Worm (Caenorhabditis elegans) whole organism, midembryonic: ENCODE measurements around the gene mig-32.

Source experiments
- T22C8.4 ChIP-seq: fragments of 200-800 bp; sonication (Bioruptor generic); IDR thresholded peaks from 2 replicates; pipeline ENCODE4 v1.3.6; 2022; ENCODE audit warnings: missing genetic modification characterization, missing compliant biosample characterization
- cog-1 ChIP-seq: sonication (generic microtip); optimal IDR thresholded peaks from 2 replicates; lab custom pipeline; 2016; ENCODE audit warnings: missing genetic modification characterization, missing compliant biosample characterization
- flt-1 ChIP-seq: fragments of 200-800 bp; sonication (Bioruptor generic); IDR thresholded peaks from 2 replicates; pipeline ENCODE4 v1.3.6; 2022; ENCODE audit warnings: missing genetic modification characterization, missing compliant biosample characterization
- klf-2 ChIP-seq: fragments of 200-800 bp; sonication (Bioruptor generic); conservative IDR thresholded peaks from 2 replicates; pipeline ENCODE4 v1.3.6; 2022; ENCODE audit warnings: missing genetic modification reagents, missing genetic modification characterization, missing compliant biosample characterization
- med-1 ChIP-seq: sonication (generic microtip); optimal IDR thresholded peaks from 2 replicates; lab custom pipeline; 2017; ENCODE audit warnings: missing genetic modification characterization, mild to moderate bottlenecking, missing compliant biosample characterization, antibody characterized with exemption, missing genetic modification reagents; ENCODE audit not compliant: insufficient read depth
- ref-1 ChIP-seq: fragments of 200-800 bp; sonication (Bioruptor generic); conservative IDR thresholded peaks from 2 replicates; pipeline ENCODE4 v1.3.6; 2022; ENCODE audit warnings: missing genetic modification reagents, missing genetic modification characterization, missing compliant biosample characterization
- tab-1 ChIP-seq: fragments of 200-800 bp; sonication (Bioruptor generic); IDR thresholded peaks from 2 replicates; pipeline ENCODE4 v1.3.6; 2022; ENCODE audit warnings: missing genetic modification characterization, missing compliant biosample characterization
- ztf-23 ChIP-seq: fragments of 200-800 bp; sonication (Bioruptor generic); IDR thresholded peaks from 2 replicates; pipeline ENCODE4 v1.3.6; 2022; ENCODE audit warnings: missing genetic modification reagents, missing genetic modification characterization, missing compliant biosample characterization
- ztf-29 ChIP-seq: fragments of 200-800 bp; sonication (Bioruptor generic); IDR thresholded peaks from 2 replicates; pipeline ENCODE4 v1.3.6; 2022; ENCODE audit warnings: missing genetic modification reagents, missing genetic modification characterization, missing compliant biosample characterization

mig-32 gene

DNA sequence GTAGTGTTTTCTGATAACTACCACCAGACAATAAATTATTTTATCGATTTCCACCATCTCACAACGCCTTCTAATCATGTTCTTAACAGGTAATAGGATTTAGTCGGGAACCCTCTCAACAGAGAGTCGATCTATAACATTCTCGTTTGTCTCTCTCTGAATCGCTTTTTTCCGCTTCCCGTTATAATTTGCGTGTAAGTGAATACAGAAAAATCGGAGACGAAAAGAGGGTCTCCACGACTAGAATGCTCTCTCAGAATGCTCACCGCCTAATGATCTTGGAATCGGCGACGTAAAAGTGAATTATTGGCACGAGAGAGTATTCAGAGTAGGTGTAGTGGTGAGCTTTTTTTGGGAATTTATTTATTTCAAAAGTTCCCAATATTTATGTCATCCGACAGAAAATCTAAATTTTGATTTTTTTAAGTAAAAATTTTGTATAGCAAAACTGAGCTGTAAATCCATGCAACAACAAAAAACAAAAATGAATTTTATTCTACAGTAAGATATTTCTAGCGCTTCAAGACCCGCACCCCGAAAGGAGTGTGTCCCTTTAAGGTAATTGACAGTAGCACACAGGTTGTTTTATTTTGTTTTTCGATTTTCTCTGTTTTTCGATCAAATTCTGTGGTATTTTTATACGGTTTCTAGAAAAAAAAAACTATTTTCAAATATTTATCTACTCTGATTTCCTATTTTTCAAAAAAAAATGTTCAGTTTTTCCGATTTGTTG, 34.9 kb upstream of the mig-32 start:
- TF ChIP-seq klf-2 (GFP tag; lab: Robert Waterston, UW) (no peak), tab-1 (GFP tag; lab: Robert Waterston, UW) (no peak), T22C8.4 (GFP tag; lab: Robert Waterston, UW) (no peak), ztf-29 (no peak), cog-1 (tag; lab: Kevin White, UChicago) (no peak), ztf-23 (no peak), flt-1 (no peak), ref-1 (GFP tag; lab: Robert Waterston, UW) (no peak), med-1 (no peak)

DNA sequence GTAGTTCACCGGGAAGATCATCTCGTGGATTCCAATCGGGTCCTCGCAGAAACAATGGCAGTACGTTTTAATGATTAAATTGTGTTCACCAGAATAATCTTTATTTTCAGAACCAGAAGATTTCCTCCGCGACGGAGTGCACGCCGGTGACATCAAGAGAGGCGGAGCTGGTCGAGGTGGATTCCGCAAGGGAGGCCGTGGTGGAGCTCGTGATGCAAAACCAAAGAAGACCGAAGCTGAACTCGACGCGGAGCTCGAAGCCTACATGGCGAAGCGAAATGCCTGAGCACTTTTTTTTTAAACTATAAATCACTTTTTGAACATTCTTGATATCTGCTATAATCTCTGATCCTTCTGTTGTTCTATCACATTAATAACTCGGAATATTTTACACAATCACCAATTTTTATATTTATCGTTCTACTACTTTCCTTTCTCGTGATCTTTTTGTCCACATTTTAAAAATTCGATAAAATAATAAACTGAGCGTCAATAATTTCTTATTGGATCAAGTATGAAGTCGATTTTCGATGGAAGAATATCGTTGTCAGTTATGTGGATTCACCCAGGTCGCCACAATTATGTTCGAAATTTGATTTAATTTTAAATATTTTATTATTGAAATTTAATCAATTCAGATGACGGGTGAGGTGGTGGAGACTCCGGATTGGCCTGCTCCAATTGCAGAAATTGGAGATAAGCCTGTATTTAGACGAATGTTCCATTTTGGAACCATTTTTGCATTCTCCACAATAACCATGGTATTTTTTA, 32.5 kb upstream of the mig-32 start, which contains the start of gene dhhc-6:
TSS of gene dhhc-6 (plus strand) at position 639 of the 771 bp plus-strand sequence.
- no peak for TF ChIP-seq klf-2 (GFP tag; lab: Robert Waterston, UW)
- TF ChIP-seq flt-1 = 0 out of 2 replicates have a peak, but pooled peaks have one; percentile 11

DNA sequence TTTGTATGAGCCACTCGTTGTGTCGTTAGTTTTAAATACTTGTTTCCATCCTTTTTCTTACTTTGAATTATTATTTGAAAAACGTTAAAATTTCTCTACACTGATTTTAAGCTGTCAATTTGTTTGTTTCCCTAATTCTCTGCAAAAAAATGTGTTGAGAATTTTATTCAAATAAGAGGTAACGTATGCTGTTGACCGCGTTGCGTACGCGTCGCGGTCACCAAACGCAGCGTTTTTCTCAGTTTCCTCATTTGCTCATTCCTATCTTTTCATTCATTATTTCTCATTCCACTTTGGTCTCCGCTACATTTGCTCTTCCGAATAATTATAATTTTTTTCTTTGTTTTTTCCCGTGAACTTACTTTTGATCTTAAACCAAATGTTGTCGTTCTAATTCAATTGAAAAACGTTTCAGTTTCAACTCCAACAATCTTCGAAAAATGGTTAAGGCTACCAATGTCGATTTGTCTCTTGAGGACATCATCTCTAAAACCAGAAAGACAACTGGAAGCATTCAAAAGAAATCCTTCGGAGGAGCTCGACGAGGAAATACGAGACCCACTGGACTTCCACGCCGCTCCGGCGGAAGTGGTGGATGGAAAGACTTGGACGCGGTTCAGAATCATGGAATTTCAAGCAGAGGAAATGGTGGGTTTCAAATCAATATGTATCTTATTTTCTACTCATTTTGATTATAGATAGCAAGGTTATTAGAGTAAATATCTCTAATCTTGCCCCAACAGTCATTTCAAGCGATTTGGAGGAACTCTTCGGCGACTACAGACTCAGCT, 31.1 kb upstream of the mig-32 start, which contains the start of gene aly-3:
TSS of gene aly-3 (plus strand) at position 409 of the 791 bp plus-strand sequence.
- no peak for TF ChIP-seq T22C8.4 (GFP tag; lab: Robert Waterston, UW)
- no peak for TF ChIP-seq ref-1 (GFP tag; lab: Robert Waterston, UW)
- no peak for TF ChIP-seq med-1

DNA sequence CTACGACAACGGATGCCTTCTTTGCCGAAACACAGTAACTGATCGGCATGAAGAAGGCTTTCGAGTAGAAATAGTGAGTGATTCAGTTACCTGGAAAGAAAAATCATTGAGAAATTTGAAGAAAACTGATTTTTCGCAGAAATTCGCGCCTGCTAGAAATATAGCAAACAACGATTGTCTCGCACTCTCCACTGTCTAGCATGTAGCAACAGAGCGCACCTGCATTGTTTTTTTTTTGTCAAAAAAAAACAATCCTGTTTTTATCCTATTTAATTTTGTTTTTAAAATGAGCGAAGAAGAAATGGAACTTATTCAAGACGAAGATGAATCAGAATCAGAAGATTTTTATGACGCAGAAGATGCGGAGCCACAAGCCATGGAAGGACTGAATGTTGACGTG, 29.1 kb upstream of the mig-32 start, which contains the start of the genes ddb-1 and M18.6:
TSS of gene ddb-1 (minus strand) at position 90 of the 400 bp plus-strand sequence.
TSS of gene M18.6 (plus strand) at position 235 of the 400 bp plus-strand sequence.
- TF ChIP-seq ztf-29 (no peak), ref-1 (GFP tag; lab: Robert Waterston, UW) (no peak)

DNA sequence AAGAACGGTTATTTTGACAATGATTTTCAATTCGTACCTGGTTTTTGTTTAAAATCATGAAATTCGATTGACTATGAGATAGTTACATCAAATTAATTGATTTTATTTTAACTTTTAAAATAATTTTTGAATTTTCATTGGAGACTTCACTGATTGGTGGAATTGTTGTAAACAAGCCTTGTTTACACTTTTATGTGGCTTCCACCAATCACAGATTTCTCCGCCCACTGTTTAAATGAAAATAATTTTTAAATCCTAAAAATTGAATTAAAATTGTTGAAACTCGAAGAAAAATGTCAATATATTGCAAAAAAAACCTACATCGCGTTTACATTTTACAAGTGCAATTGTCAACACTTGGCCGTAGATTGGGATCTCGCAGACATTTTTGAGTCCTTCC, 28.5 kb upstream of the mig-32 start:
- TF ChIP-seq cog-1 (tag; lab: Kevin White, UChicago) (no peak), klf-2 (GFP tag; lab: Robert Waterston, UW) (no peak), ztf-23 (no peak), med-1 (no peak), tab-1 (GFP tag; lab: Robert Waterston, UW) (no peak), ztf-29 (no peak), flt-1 (no peak), T22C8.4 (GFP tag; lab: Robert Waterston, UW) (no peak), ref-1 (GFP tag; lab: Robert Waterston, UW) (no peak)

DNA sequence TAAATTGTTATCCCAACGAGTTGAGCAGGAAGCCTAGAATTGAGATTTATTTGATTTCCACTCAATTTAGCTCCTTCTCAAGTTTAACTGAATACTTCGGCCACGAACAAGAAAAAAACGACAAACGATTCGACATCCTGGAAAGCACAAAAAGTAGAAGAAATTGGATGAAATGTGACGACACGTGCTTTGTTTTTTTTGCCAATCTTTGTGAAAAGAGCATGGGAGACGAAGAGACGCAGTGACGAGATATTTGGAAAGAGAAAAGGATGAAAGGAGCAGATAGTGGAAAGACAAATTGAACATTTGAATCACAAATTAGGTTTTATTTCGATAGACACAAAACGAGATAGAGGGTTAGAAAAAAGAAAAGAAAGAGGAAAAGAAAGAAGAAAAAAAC, 22.5 kb upstream of the mig-32 start:
- TF ChIP-seq ref-1 (GFP tag; lab: Robert Waterston, UW) (no peak), tab-1 (GFP tag; lab: Robert Waterston, UW) (no peak), klf-2 (GFP tag; lab: Robert Waterston, UW) (no peak), T22C8.4 (GFP tag; lab: Robert Waterston, UW) (no peak), cog-1 (tag; lab: Kevin White, UChicago) (no peak), ztf-29 (no peak), flt-1 (no peak), ztf-23 (no peak), med-1 (no peak)

DNA sequence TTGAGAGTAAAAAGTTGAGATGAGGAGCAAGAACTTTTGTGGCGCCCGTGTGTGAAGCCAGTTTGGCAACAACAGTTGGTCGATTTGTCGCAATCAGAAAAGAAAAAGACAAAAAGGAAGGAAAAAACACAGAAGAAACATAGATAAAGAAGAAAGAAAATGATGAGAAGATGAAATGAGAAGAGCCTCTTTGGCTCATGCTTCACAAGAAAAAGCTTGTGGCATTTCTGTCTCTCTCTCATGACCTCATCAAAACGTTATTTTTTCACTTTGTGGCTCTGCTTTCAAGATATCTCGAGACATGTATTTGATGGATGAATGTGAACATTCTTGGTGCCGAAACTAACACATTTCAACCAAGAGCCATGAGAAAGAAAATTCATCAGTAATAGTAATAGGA, 21.0 kb upstream of the mig-32 start:
- TF ChIP-seq ztf-23 = no peak
- no peak for TF ChIP-seq flt-1
- TF ChIP-seq klf-2 (GFP tag; lab: Robert Waterston, UW) = no peak
- no peak for TF ChIP-seq cog-1 (tag; lab: Kevin White, UChicago)
- no peak for TF ChIP-seq T22C8.4 (GFP tag; lab: Robert Waterston, UW)
- no peak for TF ChIP-seq ref-1 (GFP tag; lab: Robert Waterston, UW)
- no peak for TF ChIP-seq ztf-29
- TF ChIP-seq med-1 = no peak
- no peak for TF ChIP-seq tab-1 (GFP tag; lab: Robert Waterston, UW)

DNA sequence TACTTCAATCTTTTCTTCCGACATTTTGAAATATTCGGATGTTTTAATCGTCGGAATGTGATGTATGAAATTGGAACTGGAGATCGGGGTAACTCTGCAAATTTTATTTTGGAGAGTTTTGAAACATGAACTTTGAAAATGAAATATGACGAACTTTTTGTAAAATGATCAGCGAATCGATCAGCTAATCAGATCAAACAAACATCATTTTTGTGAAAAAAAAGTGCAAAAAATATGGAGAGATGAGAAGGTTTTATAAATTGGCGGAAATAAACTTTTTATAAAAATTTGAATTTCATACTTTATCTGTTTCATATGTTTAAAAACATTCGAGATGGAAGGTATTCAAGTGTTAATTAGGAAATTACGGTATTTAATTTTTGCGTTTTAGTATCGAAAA, 19.5 kb upstream of the mig-32 start, which contains the start of gene dlc-2:
TSS of gene dlc-2 (minus strand) at position 101 of the 400 bp plus-strand sequence.
- no peak for TF ChIP-seq ztf-29
- no peak for TF ChIP-seq ref-1 (GFP tag; lab: Robert Waterston, UW)
- TF ChIP-seq flt-1 = no peak
- TF ChIP-seq T22C8.4 (GFP tag; lab: Robert Waterston, UW) = no peak
- TF ChIP-seq ztf-23 = no peak
- TF ChIP-seq klf-2 (GFP tag; lab: Robert Waterston, UW) = no peak
- TF ChIP-seq tab-1 (GFP tag; lab: Robert Waterston, UW) = no peak
- no peak for TF ChIP-seq med-1
- no peak for TF ChIP-seq cog-1 (tag; lab: Kevin White, UChicago)

DNA sequence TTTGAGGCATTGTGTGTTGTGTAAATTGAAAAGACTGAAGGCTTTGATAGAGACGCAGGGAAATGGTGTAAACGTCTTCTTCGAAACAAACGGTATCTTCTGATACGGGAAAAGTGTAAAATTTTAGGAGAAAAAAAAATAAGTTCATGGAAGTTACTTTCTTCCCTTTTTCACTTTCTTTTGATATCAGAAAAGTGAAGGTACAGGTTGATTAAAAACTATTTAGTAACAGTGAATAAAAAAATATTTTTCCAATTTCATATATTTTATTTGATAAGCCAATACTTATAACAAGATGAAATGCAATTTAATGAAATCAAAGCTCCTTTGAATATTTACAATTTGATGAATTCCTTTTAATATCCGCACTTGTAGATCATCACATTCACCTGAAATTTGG, 18.3 kb upstream of the mig-32 start, which contains the start of gene col-129:
TSS of gene col-129 (minus strand) at position 101 of the 400 bp plus-strand sequence.
- no peak for TF ChIP-seq ref-1 (GFP tag; lab: Robert Waterston, UW)
- TF ChIP-seq cog-1 (tag; lab: Kevin White, UChicago) = no peak
- no peak for TF ChIP-seq flt-1
- TF ChIP-seq T22C8.4 (GFP tag; lab: Robert Waterston, UW) = no peak
- TF ChIP-seq tab-1 (GFP tag; lab: Robert Waterston, UW) = no peak
- no peak for TF ChIP-seq klf-2 (GFP tag; lab: Robert Waterston, UW)
